Fruit fly (Drosophila melanogaster) Kc167 (cell line): ENCODE results near the gene Rab30.

Source experiments
- insv ChIP-seq: fragments of >200 bp; optimal IDR thresholded peaks from 3 replicates; lab custom pipeline; 2018; ENCODE audit warnings: missing external identifiers
- psq ChIP-seq: fragments of >200 bp; optimal IDR thresholded peaks from 2 replicates; lab custom pipeline; 2017; ENCODE audit warnings: missing external identifiers
- ttk ChIP-seq: sonication (Bioruptor generic); optimal IDR thresholded peaks from 2 replicates; lab custom pipeline; 2017; ENCODE audit warnings: missing external identifiers

dm6 chr2L:7026308-7026707 is 6.1 kb downstream of the Rab30 start:
- TF ChIP-seq psq (lab: Kevin White, UChicago) (no peak), ttk (no peak), insv (no peak)
